Worm (Caenorhabditis elegans) whole organism, late embryonic: Measurements from ENCODE around the gene T26H5.9.

Experiments
- F13H6.1 ChIP-seq: sonication (generic microtip); optimal IDR thresholded peaks from 2 replicates; lab custom pipeline; 2016; ENCODE audit warnings: missing genetic modification characterization, missing compliant biosample characterization
- ama-1 ChIP-seq: fragments of 150-350 bp; optimal IDR thresholded peaks from 2 replicates; lab custom pipeline; 2014
- ceh-24 ChIP-seq: sonication (generic microtip); optimal IDR thresholded peaks from 2 replicates; lab custom pipeline; 2016; ENCODE audit warnings: mild to moderate bottlenecking, missing genetic modification characterization, missing compliant biosample characterization
- lin-11 ChIP-seq: fragments of 200-800 bp; sonication (Bioruptor generic); optimal IDR thresholded peaks from 2 replicates; lab custom pipeline; 2018; ENCODE audit warnings: mild to moderate bottlenecking, missing genetic modification characterization, missing compliant biosample characterization
- pqm-1 ChIP-seq: sonication (generic microtip); optimal IDR thresholded peaks from 2 replicates; lab custom pipeline; 2016; ENCODE audit warnings: missing genetic modification characterization, missing compliant biosample characterization
- tbx-2 ChIP-seq: sonication (generic microtip); optimal IDR thresholded peaks from 2 replicates; lab custom pipeline; 2016; ENCODE audit warnings: missing genetic modification characterization, missing compliant biosample characterization

ce11 chrV:15466017-15466416 is 21.3 kb downstream of the T26H5.9 start:
- TF ChIP-seq ceh-24 (tag; lab: Kevin White, UChicago) = no peak
- TF ChIP-seq F13H6.1 (tag; lab: Kevin White, UChicago) = no peak
- TF ChIP-seq tbx-2 (tag; lab: Kevin White, UChicago) = no peak
- no peak for TF ChIP-seq ama-1 (lab: Kevin White, UChicago)
- TF ChIP-seq lin-11 = no peak
- no peak for TF ChIP-seq pqm-1 (tag; lab: Kevin White, UChicago)
